Worm (Caenorhabditis elegans): Measurements from ENCODE around the gene nhr-136.

Gene nhr-136

DNA sequence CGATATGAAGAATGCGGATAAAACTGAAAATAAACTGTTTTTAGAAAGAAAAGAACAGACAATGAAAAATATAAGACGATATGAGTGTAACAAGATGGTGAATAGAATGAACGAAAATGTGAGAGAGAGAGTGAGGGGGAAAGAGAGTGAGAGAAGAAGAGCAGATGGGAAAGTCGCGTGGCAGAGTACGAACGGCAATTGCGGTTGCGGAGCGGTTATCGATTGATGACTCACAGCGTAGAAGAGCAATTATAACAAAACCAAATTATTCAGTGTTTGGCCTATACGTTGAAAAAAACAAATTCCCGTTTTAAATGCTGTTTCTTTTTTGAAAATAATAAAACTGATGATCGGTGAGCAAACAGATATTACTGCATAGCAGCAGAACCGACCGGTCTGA is 41.6 kb upstream of the nhr-136 start, which contains the start of gene pqn-53 (continued):
- TF ChIP-seq Y55F3AM.14 (GFP tag; optimal IDR thresholded peaks at IDR 0.05): no peak
- no peak for TF ChIP-seq nhr-237 (tag; optimal IDR thresholded peaks at IDR 0.05)
- no peak for TF ChIP-seq skn-1 (tag; optimal IDR thresholded peaks at IDR 0.05)
- no peak for TF ChIP-seq mbf-1 (tag; optimal IDR thresholded peaks at IDR 0.05)
- TF ChIP-seq lin-39 (tag; optimal IDR thresholded peaks at IDR 0.05): no peak
- TF ChIP-seq nhr-10 (tag; optimal IDR thresholded peaks at IDR 0.05): no peak
- no peak for TF ChIP-seq nhr-21 (tag; optimal IDR thresholded peaks at IDR 0.05)
- no peak for TF ChIP-seq nhr-77 (tag; optimal IDR thresholded peaks at IDR 0.05)
- TF ChIP-seq ztf-11 (tag; optimal IDR thresholded peaks at IDR 0.05): no peak

DNA sequence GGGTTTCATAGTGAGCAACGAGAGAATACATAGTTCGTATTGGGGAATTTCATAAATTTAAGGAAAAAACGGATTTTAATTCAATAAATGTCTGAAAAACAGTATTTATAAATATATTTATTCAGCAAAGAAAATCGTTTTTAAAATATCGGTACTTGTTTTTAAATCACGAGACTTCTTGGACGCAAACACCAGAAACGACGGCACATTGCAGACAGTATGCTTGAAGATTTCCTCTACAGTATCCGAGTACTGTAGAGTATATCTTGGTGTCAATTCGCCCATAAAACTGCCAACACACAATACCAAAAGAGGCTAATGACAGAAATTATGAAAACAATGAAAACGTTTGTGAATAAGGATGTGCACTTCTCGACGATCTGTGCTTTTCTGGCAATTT is 41.1 kb upstream of the nhr-136 start:
- TF ChIP-seq nhr-237 (tag; optimal IDR thresholded peaks at IDR 0.05) (no peak), lsy-2 (tag; optimal IDR thresholded peaks at IDR 0.05) (peak in 1 of 2 experiments; percentile 59), blmp-1 (tag; optimal IDR thresholded peaks at IDR 0.05; ENCODE audit: insufficient read depth) (no peak), sma-9 (GFP tag; optimal IDR thresholded peaks at IDR 0.05) (no peak), sma-9 (tag; optimal IDR thresholded peaks at IDR 0.05) (no peak), nhr-129 (tag; optimal IDR thresholded peaks at IDR 0.05) (peak; percentile 30), nhr-77 (tag; optimal IDR thresholded peaks at IDR 0.05) (no peak), sma-3 (GFP tag; optimal IDR thresholded peaks at IDR 0.05) (peak; percentile 1), C34F6.9 (tag; optimal IDR thresholded peaks at IDR 0.05) (peak; percentile 19), lin-13 (GFP tag; optimal IDR thresholded peaks at IDR 0.05) (peak; percentile 42), unc-55 (GFP tag; optimal IDR thresholded peaks at IDR 0.05) (peak; percentile 43)

DNA sequence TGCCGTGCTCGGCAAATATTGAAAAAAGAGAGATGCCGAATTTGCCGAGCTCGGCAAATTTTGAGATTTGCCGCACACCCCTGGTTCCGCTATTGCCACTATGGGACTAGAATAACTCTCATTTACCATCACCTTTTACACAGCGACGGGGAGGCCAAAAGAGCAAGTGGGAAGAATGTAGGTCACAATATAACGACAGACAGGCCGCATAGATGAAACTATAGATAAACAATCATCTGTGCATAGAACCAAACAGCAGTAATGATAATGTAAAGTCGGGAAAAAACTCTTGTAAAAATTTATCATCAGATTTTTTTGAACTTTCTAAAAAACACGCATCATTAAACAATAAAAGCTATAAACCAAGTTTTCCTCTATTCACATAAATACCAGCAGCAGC is 38.5 kb upstream of the nhr-136 start, which contains the start of gene kmo-2:
TSS of gene kmo-2 (minus strand) at position 101 of the 400 bp plus-strand sequence.
- TF ChIP-seq ZK546.5 (tag; optimal IDR thresholded peaks at IDR 0.05) (no peak), mbf-1 (tag; optimal IDR thresholded peaks at IDR 0.05) (no peak), Y55F3AM.14 (GFP tag; optimal IDR thresholded peaks at IDR 0.05) (no peak), alr-1 (tag; optimal IDR thresholded peaks at IDR 0.05) (no peak), ztf-11 (tag; optimal IDR thresholded peaks at IDR 0.05) (no peak), F13H6.1 (tag; optimal IDR thresholded peaks at IDR 0.05) (no peak), mab-5 (tag; optimal IDR thresholded peaks at IDR 0.05) (no peak), snpc-4 (tag; optimal IDR thresholded peaks at IDR 0.05) (no peak), elt-1 (tag; optimal IDR thresholded peaks at IDR 0.05) (no peak), peb-1 (tag; optimal IDR thresholded peaks at IDR 0.05) (no peak), R02D3.7 (tag; optimal IDR thresholded peaks at IDR 0.05) (no peak), egl-27 (tag; optimal IDR thresholded peaks at IDR 0.05) (no peak), nhr-23 (tag; optimal IDR thresholded peaks at IDR 0.05) (no peak), sem-4 (tag; optimal IDR thresholded peaks at IDR 0.05) (no peak), elt-3 (tag; optimal IDR thresholded peaks at IDR 0.05) (no peak), gmeb-1 (tag; optimal IDR thresholded peaks at IDR 0.05) (no peak)

DNA sequence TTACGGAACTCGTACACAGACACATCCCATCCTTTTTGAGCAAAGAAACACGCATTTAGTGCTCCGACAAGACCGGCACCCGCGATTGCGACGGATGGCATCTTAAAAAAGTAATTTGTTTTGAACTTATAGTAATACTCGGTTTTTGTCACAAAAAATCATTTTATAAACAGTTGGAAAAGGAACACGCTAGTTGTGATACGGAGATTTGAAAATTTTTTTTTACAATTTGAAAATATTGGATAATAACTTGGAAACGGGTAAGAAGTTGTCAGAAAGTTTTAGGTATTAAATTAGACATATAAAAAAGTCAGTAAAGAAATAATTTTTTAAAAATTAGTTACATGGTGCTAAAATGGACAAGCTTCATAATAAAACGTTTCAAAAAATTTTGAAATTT is 36.5 kb upstream of the nhr-136 start, which contains the start of gene kmo-1:
TSS of gene kmo-1 (minus strand) at position 101 of the 400 bp plus-strand sequence.
- no peak for TF ChIP-seq lin-11 (tag; optimal IDR thresholded peaks at IDR 0.05)
- no peak for TF ChIP-seq nhr-77 (tag; optimal IDR thresholded peaks at IDR 0.05)
- TF ChIP-seq sem-4 (tag; optimal IDR thresholded peaks at IDR 0.05): no peak
- no peak for TF ChIP-seq alr-1 (tag; optimal IDR thresholded peaks at IDR 0.05)
- no peak for TF ChIP-seq gmeb-1 (tag; optimal IDR thresholded peaks at IDR 0.05)
- TF ChIP-seq ceh-16 (tag; optimal IDR thresholded peaks at IDR 0.05): no peak
- no peak for TF ChIP-seq fos-1 (tag; optimal IDR thresholded peaks at IDR 0.05)
- TF ChIP-seq snpc-4 (tag; optimal IDR thresholded peaks at IDR 0.05): no peak
- no peak for TF ChIP-seq dmd-4 (tag; optimal IDR thresholded peaks at IDR 0.05)

DNA sequence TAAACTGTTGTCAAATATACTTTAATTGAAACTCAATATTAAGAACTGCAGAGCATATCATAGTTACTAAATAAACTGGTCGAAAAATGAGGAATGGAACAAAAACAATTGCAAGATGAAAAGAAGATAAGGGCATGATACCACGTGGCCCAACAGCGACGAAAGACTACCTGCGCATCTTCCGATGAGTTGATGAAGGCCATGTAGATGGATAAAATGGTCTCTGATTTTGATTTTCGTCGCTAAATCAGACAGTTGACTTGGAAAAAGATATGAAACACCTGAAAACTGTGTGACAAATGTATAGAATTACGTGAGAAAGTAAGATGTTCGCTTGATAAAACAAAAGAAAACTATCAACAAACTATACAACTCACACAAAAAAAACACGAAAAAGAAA is 35.5 kb upstream of the nhr-136 start:
- TF ChIP-seq nhr-129 (tag; optimal IDR thresholded peaks at IDR 0.05): peak; percentile 34
- TF ChIP-seq nhr-23 (tag; optimal IDR thresholded peaks at IDR 0.05): no peak
- TF ChIP-seq nhr-237 (tag; optimal IDR thresholded peaks at IDR 0.05): no peak
- no peak for TF ChIP-seq elt-1 (tag; optimal IDR thresholded peaks at IDR 0.05)
- TF ChIP-seq mab-5 (tag; optimal IDR thresholded peaks at IDR 0.05): no peak
- TF ChIP-seq C34F6.9 (tag; optimal IDR thresholded peaks at IDR 0.05): no peak
- no peak for TF ChIP-seq R02D3.7 (tag; optimal IDR thresholded peaks at IDR 0.05)
- peak; percentile 29 for TF ChIP-seq sma-3 (GFP tag; optimal IDR thresholded peaks at IDR 0.05)
- TF ChIP-seq alr-1 (tag; optimal IDR thresholded peaks at IDR 0.05): no peak
- no peak for TF ChIP-seq ztf-1 (GFP tag; conservative IDR thresholded peaks at IDR 0.05)
- TF ChIP-seq sma-9 (GFP tag; optimal IDR thresholded peaks at IDR 0.05): peak; percentile 60
- TF ChIP-seq sma-9 (tag; optimal IDR thresholded peaks at IDR 0.05): no peak
- peak; percentile 43 for TF ChIP-seq crh-2 (tag; optimal IDR thresholded peaks at IDR 0.05)
- TF ChIP-seq ama-1 (optimal IDR thresholded peaks at IDR 0.05): no peak
- no peak for TF ChIP-seq aly-2 (tag; optimal IDR thresholded peaks at IDR 0.05)
- TF ChIP-seq peb-1 (tag; optimal IDR thresholded peaks at IDR 0.05): no peak
- TF ChIP-seq ZK546.5 (tag; optimal IDR thresholded peaks at IDR 0.05): no peak
- no peak for TF ChIP-seq unc-55 (GFP tag; optimal IDR thresholded peaks at IDR 0.05)
- TF ChIP-seq F13H6.1 (tag; optimal IDR thresholded peaks at IDR 0.05): no peak
- no peak for TF ChIP-seq nhr-11 (tag; optimal IDR thresholded peaks at IDR 0.05)
- TF ChIP-seq unc-62 (GFP tag; optimal IDR thresholded peaks at IDR 0.05): no peak
- no peak for TF ChIP-seq ceh-16 (tag; optimal IDR thresholded peaks at IDR 0.05)
- no peak for TF ChIP-seq Y55F3AM.14 (GFP tag; optimal IDR thresholded peaks at IDR 0.05)
- peak; percentile 43 for TF ChIP-seq blmp-1 (tag; optimal IDR thresholded peaks at IDR 0.05; ENCODE audit: insufficient read depth)
- TF ChIP-seq egl-27 (tag; optimal IDR thresholded peaks at IDR 0.05): no peak
- TF ChIP-seq nhr-21 (tag; optimal IDR thresholded peaks at IDR 0.05): peak; percentile 54
- TF ChIP-seq nhr-25 (tag; optimal IDR thresholded peaks at IDR 0.05): peak; percentile 44
- TF ChIP-seq elt-3 (tag; optimal IDR thresholded peaks at IDR 0.05): no peak
- TF ChIP-seq nhr-12 (tag; optimal IDR thresholded peaks at IDR 0.05): no peak
- peak; percentile 33 for TF ChIP-seq fos-1 (tag; optimal IDR thresholded peaks at IDR 0.05)
- TF ChIP-seq ztf-11 (tag; optimal IDR thresholded peaks at IDR 0.05): no peak

Measured in whole organism, L2 larva.